Worm (Caenorhabditis elegans): ENCODE data around the gene Y54G2A.49.

DNA sequence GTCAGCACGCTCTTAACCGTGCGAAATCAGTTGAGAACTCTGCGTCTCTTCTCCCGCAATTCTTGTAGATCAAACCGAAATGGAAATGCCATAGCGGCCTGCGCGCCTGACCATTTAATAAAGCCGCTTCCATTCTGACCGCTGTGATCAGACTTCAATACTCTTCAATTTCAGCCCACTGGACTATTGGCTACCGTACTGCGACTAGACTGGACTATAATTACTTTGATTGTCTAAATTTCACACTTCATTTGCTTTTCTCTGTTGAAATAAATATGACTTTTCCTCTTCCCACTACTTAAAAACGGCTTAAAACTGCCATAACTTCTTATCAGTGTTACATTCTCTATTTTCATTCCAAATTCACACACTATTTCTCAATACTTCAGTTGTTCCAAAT is 14.8 kb downstream of the Y54G2A.49 start, which contains the start of gene Y54G2A.7:
- TF ChIP-seq ceh-32 (tag; optimal IDR thresholded peaks at IDR 0.05; ENCODE audit: poor library complexity), result no peak
- no peak for TF ChIP-seq aly-2 (tag; optimal IDR thresholded peaks at IDR 0.05)
- no peak for TF ChIP-seq ceh-28 (tag; optimal IDR thresholded peaks at IDR 0.05)
- no peak for TF ChIP-seq unc-62 (GFP tag; optimal IDR thresholded peaks at IDR 0.05 in 1 of 2)
- TF ChIP-seq unc-62 (tag; optimal IDR thresholded peaks at IDR 0.05), result no peak
- TF ChIP-seq egl-43 (GFP tag; IDR thresholded peaks at IDR 0.05), result no peak
- TF ChIP-seq Y75B8A.6 (GFP tag; IDR thresholded peaks at IDR 0.05), result no peak
- no peak for TF ChIP-seq mep-1 (tag; optimal IDR thresholded peaks at IDR 0.05)
- no peak for TF ChIP-seq duxl-1 (tag; optimal IDR thresholded peaks at IDR 0.05; ENCODE audit: poor library complexity)
- no peak for TF ChIP-seq ztf-11 (tag; optimal IDR thresholded peaks at IDR 0.05)
- no peak for TF ChIP-seq nhr-25 (tag; optimal IDR thresholded peaks at IDR 0.05; ENCODE audit: borderline replicate concordance, insufficient read depth)
- no peak for TF ChIP-seq lir-3 (tag; optimal IDR thresholded peaks at IDR 0.05)

Data from whole organism, L4 larva.